Fruit fly (Drosophila melanogaster) whole organism, prepupa: ENCODE results near the gene CG1635.

Source experiments
- Blimp-1 ChIP-seq: fragments of 200-800 bp; sonication (Bioruptor generic); optimal IDR thresholded peaks from 3 replicates; lab custom pipeline; 2017; ENCODE audit warnings: missing biosample characterization, missing genetic modification characterization, mild to moderate bottlenecking, moderate library complexity, missing genetic modification reagents
- CG10669 ChIP-seq: fragments of 200-800 bp; sonication (Bioruptor generic); optimal IDR thresholded peaks from 3 replicates; lab custom pipeline; 2018; ENCODE audit warnings: missing biosample characterization, mild to moderate bottlenecking, missing genetic modification characterization, moderate library complexity
- CG11294 ChIP-seq: fragments of 200-800 bp; sonication (Bioruptor generic); IDR thresholded peaks from 2 replicates; pipeline ENCODE4 v1.3.6; 2022; ENCODE audit warnings: missing biosample characterization, missing genetic modification characterization
- CG3032 ChIP-seq: fragments of 200-800 bp; optimal IDR thresholded peaks from 2 replicates; lab custom pipeline; 2019; ENCODE audit warnings: missing biosample characterization, mild to moderate bottlenecking, missing genetic modification characterization, moderate library complexity
- CG31627 ChIP-seq: fragments of 200-800 bp; sonication (Bioruptor generic); optimal IDR thresholded peaks from 3 replicates; lab custom pipeline; 2016; ENCODE audit warnings: missing biosample characterization, missing genetic modification characterization
- CG32006 ChIP-seq: fragments of 200-800 bp; sonication (Bioruptor generic); optimal IDR thresholded peaks from 3 replicates; lab custom pipeline; 2017; ENCODE audit warnings: missing biosample characterization, mild to moderate bottlenecking, missing genetic modification characterization
- CG34406 ChIP-seq: fragments of 200-800 bp; sonication (Bioruptor generic); optimal IDR thresholded peaks from 3 replicates; lab custom pipeline; 2016; ENCODE audit warnings: missing biosample characterization, missing genetic modification characterization
- CG3919 ChIP-seq: fragments of 200-800 bp; sonication (Bioruptor generic); optimal IDR thresholded peaks from 3 replicates; lab custom pipeline; 2016; ENCODE audit warnings: missing biosample characterization, missing genetic modification characterization
- CG4318 ChIP-seq: fragments of 200-800 bp; sonication (Bioruptor generic); optimal IDR thresholded peaks from 3 replicates; lab custom pipeline; 2017; ENCODE audit warnings: missing biosample characterization, mild to moderate bottlenecking, missing genetic modification characterization
- CG6276 ChIP-seq: fragments of 200-800 bp; sonication (Bioruptor generic); optimal IDR thresholded peaks from 2 replicates; lab custom pipeline; 2017; ENCODE audit warnings: missing biosample characterization, mild to moderate bottlenecking, missing genetic modification characterization
- CG6808 ChIP-seq: fragments of 200-800 bp; sonication (Bioruptor generic); optimal IDR thresholded peaks from 3 replicates; lab custom pipeline; 2017; ENCODE audit warnings: missing biosample characterization, missing genetic modification characterization, mild to moderate bottlenecking, moderate library complexity, missing genetic modification reagents
- CG6854 ChIP-seq: fragments of 200-800 bp; sonication (Bioruptor generic); optimal IDR thresholded peaks from 2 replicates; lab custom pipeline; 2017; ENCODE audit warnings: missing biosample characterization, mild to moderate bottlenecking, missing genetic modification characterization
- CG8319 ChIP-seq: fragments of 200-800 bp; sonication (Bioruptor generic); optimal IDR thresholded peaks from 3 replicates; lab custom pipeline; 2016; ENCODE audit warnings: missing biosample characterization, missing genetic modification characterization
- CG8632 ChIP-seq: fragments of 200-800 bp; sonication (Bioruptor generic); optimal IDR thresholded peaks from 3 replicates; lab custom pipeline; 2016; ENCODE audit warnings: missing biosample characterization, missing genetic modification characterization
- Eip75B ChIP-seq: fragments of 200-800 bp; sonication (Bioruptor generic); optimal IDR thresholded peaks from 3 replicates; lab custom pipeline; 2016; ENCODE audit warnings: missing biosample characterization, missing genetic modification characterization
- Eip78C ChIP-seq: fragments of 200-800 bp; sonication (Bioruptor generic); peaks from one replicate; lab custom pipeline; 2016; ENCODE audit warnings: missing biosample characterization, missing genetic modification characterization
- Ets21C ChIP-seq: fragments of 200-800 bp; sonication (Bioruptor generic); optimal IDR thresholded peaks from 3 replicates; lab custom pipeline; 2016; ENCODE audit warnings: missing biosample characterization, missing genetic modification characterization
- Hr38 ChIP-seq: sonication (Bioruptor generic); optimal IDR thresholded peaks from 2 replicates; lab custom pipeline; 2016; ENCODE audit warnings: missing biosample characterization, missing genetic modification characterization
- Lpt ChIP-seq: fragments of 200-800 bp; sonication (Bioruptor generic); optimal IDR thresholded peaks from 3 replicates; lab custom pipeline; 2016; ENCODE audit warnings: missing biosample characterization, missing genetic modification characterization
- Sox102F ChIP-seq: fragments of 200-800 bp; sonication (Bioruptor generic); optimal IDR thresholded peaks from 2 replicates; lab custom pipeline; 2016; ENCODE audit warnings: missing biosample characterization, mild to moderate bottlenecking, missing genetic modification characterization
- Sox14 ChIP-seq: fragments of 200-800 bp; sonication (Bioruptor generic); optimal IDR thresholded peaks from 3 replicates; lab custom pipeline; 2016; ENCODE audit warnings: missing biosample characterization, missing genetic modification characterization
- achi ChIP-seq: fragments of 200-800 bp; sonication (Bioruptor generic); optimal IDR thresholded peaks from 3 replicates; lab custom pipeline; 2016; ENCODE audit warnings: missing biosample characterization, missing genetic modification characterization
- eg ChIP-seq: fragments of 200-800 bp; sonication (Bioruptor generic); IDR thresholded peaks from 3 replicates; pipeline ENCODE4 v1.3.6; 2022; ENCODE audit warnings: missing biosample characterization, missing genetic modification characterization
- esn ChIP-seq: fragments of 200-800 bp; sonication (Bioruptor generic); optimal IDR thresholded peaks from 2 replicates; lab custom pipeline; 2016; ENCODE audit warnings: missing biosample characterization, mild to moderate bottlenecking, missing genetic modification characterization, moderate library complexity
- fkh ChIP-seq: fragments of 200-800 bp; sonication (Bioruptor generic); optimal IDR thresholded peaks from 3 replicates; lab custom pipeline; 2017; ENCODE audit warnings: missing biosample characterization, mild to moderate bottlenecking, missing genetic modification characterization, moderate library complexity
- lz ChIP-seq: fragments of 200-800 bp; sonication (Bioruptor generic); optimal IDR thresholded peaks from 3 replicates; lab custom pipeline; 2016; ENCODE audit warnings: missing biosample characterization, missing genetic modification characterization
- svp ChIP-seq: fragments of 200-800 bp; sonication (Bioruptor generic); peaks from one replicate; lab custom pipeline; 2016; ENCODE audit warnings: missing biosample characterization, missing genetic modification characterization
- topi ChIP-seq: fragments of 200-800 bp; sonication (Bioruptor generic); optimal IDR thresholded peaks from 3 replicates; lab custom pipeline; 2016; ENCODE audit warnings: missing biosample characterization, missing genetic modification characterization
- vri ChIP-seq: fragments of 200-800 bp; sonication (Bioruptor generic); optimal IDR thresholded peaks from 3 replicates; lab custom pipeline; 2016; ENCODE audit warnings: missing biosample characterization, mild to moderate bottlenecking, missing genetic modification characterization

Gene CG1635

dm6 chr3R:31596071-31596883 lies 7.8 kb downstream of the CG1635 start, which contains the start of gene RpL6:
TSS of gene RpL6 (minus strand) at chr3R:31596204.
- TF ChIP-seq esn (GFP tag; lab: Kevin White, UChicago) (peak; percentile 23), Eip78C (peak; percentile 63), CG6808 (GFP tag; lab: Kevin White, UChicago) (peak; percentile 52), Sox14 (peak; percentile 41), CG32006 (GFP tag; lab: Kevin White, UChicago) (no peak), CG11294 (GFP tag; lab: Robert Waterston, UW) (no peak), CG8319 (GFP tag; lab: Kevin White, UChicago) (no peak), vri (peak; percentile 5), topi (GFP tag; lab: Kevin White, UChicago) (no peak), Hr38 (GFP tag; lab: Kevin White, UChicago) (no peak), fkh (peak; percentile 39), svp (GFP tag; lab: Kevin White, UChicago) (peak; percentile 83), CG6854 (GFP tag; lab: Kevin White, UChicago) (peak; percentile 59), lz (no peak)

dm6 chr3R:31597736-31598431 lies 9.4 kb downstream of the CG1635 start:
- no peak for TF ChIP-seq svp (GFP tag; lab: Kevin White, UChicago)

- TF ChIP-seq CG31627 (GFP tag; lab: Kevin White, UChicago) (no peak), CG6276 (GFP tag; lab: Kevin White, UChicago) (no peak), eg (GFP tag; lab: Robert Waterston, UW) (no peak), CG4318 (no peak), Eip75B (GFP tag; lab: Kevin White, UChicago) (no peak), Hr38 (GFP tag; lab: Kevin White, UChicago) (no peak), CG11294 (GFP tag; lab: Robert Waterston, UW) (no peak), svp (GFP tag; lab: Kevin White, UChicago) (peak; percentile 81), achi (GFP tag; lab: Kevin White, UChicago) (no peak), Lpt (GFP tag; lab: Kevin White, UChicago) (no peak), CG3032 (no peak), esn (GFP tag; lab: Kevin White, UChicago) (no peak), Ets21C (no peak), CG34406 (GFP tag; lab: Kevin White, UChicago) (no peak), fkh (peak; percentile 16), vri (peak; percentile 94)
These were observed 11.3 kb downstream of the CG1635 start for dm6 chr3R:31599538-31600313.

- TF ChIP-seq Hr38 (GFP tag; lab: Kevin White, UChicago) (no peak), CG32006 (GFP tag; lab: Kevin White, UChicago) (no peak), CG3919 (GFP tag; lab: Kevin White, UChicago) (no peak), topi (GFP tag; lab: Kevin White, UChicago) (no peak), CG8632 (no peak), Blimp-1 (GFP tag; lab: Kevin White, UChicago) (no peak), CG34406 (GFP tag; lab: Kevin White, UChicago) (no peak), CG10669 (GFP tag; lab: Kevin White, UChicago) (no peak), Sox102F (GFP tag; lab: Kevin White, UChicago) (no peak), Sox14 (no peak), Eip75B (GFP tag; lab: Kevin White, UChicago) (no peak), CG6808 (GFP tag; lab: Kevin White, UChicago) (no peak)
These were observed 14.8 kb downstream of the CG1635 start for dm6 chr3R:31603246-31603645.
